Worm (Caenorhabditis elegans) whole organism, L3 larva: ENCODE data around the gene C03E10.3.
"Not testable (repeated sequence)": the region's sequence is repeated elsewhere in the genome, so short reads cannot be mapped to it uniquely, and the experiment has no call there.

Experiments
- fos-1 ChIP-seq: fragments of 150-350 bp; optimal IDR thresholded peaks from 2 replicates; lab custom pipeline; 2014; ENCODE audit warnings: missing biosample characterization, missing genetic modification characterization
- lin-15B ChIP-seq: fragments of 150-350 bp; optimal IDR thresholded peaks from 2 replicates; lab custom pipeline; 2014; ENCODE audit warnings: missing biosample characterization, missing genetic modification characterization
- mdl-1 ChIP-seq: fragments of 150-350 bp; optimal IDR thresholded peaks from 2 replicates; lab custom pipeline; 2014; ENCODE audit warnings: missing biosample characterization, missing genetic modification characterization
- nhr-28 ChIP-seq: fragments of 150-350 bp; optimal IDR thresholded peaks from 2 replicates; lab custom pipeline; 2014; ENCODE audit warnings: missing biosample characterization, missing genetic modification characterization
- skn-1 ChIP-seq: fragments of 150-350 bp; optimal IDR thresholded peaks from 2 replicates; lab custom pipeline; 2014; ENCODE audit warnings: missing biosample characterization, missing genetic modification characterization
- unc-62 ChIP-seq: fragments of 150-350 bp; sonication (generic microtip); optimal IDR thresholded peaks from 4 replicates; lab custom pipeline; 2014; ENCODE audit warnings: missing biosample characterization, missing genetic modification reagents, missing genetic modification characterization

DNA sequence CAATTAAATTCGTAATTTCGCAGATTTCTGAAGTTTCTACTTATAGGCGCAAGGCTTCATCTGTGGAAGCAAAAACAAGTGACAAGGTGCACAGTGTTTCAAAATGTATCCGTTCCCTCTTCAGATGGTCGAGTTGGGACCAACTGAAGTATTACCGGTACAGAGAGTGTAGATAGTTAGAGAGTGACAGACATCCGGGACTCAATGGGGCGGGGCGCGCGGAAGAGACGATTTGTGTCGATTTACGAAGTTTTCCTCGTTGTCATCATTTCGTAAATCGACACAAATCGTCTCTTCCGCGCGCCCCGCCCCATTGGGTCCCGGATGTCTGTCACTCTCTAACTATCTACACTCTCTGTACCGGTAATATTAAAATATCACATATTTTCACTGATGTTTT, at the start of gene C03E10.3:
- not testable (repeated sequence) for TF ChIP-seq lin-15B (tag; lab: Kevin White, UChicago); skn-1 (tag; lab: Kevin White, UChicago); mdl-1 (tag; lab: Kevin White, UChicago); fos-1 (tag; lab: Kevin White, UChicago); unc-62 (GFP tag; lab: Kevin White, UChicago); nhr-28
